Worm (Caenorhabditis elegans) whole organism, midembryonic: ENCODE results near the gene C50E3.12.

Experiments used
- T22C8.4 ChIP-seq: fragments of 200-800 bp; sonication (Bioruptor generic); IDR thresholded peaks from 2 replicates; pipeline ENCODE4 v1.3.6; 2022; ENCODE audit warnings: missing genetic modification characterization, missing compliant biosample characterization
- cog-1 ChIP-seq: sonication (generic microtip); optimal IDR thresholded peaks from 2 replicates; lab custom pipeline; 2016; ENCODE audit warnings: missing genetic modification characterization, missing compliant biosample characterization
- flt-1 ChIP-seq: fragments of 200-800 bp; sonication (Bioruptor generic); IDR thresholded peaks from 2 replicates; pipeline ENCODE4 v1.3.6; 2022; ENCODE audit warnings: missing genetic modification characterization, missing compliant biosample characterization
- klf-2 ChIP-seq: fragments of 200-800 bp; sonication (Bioruptor generic); conservative IDR thresholded peaks from 2 replicates; pipeline ENCODE4 v1.3.6; 2022; ENCODE audit warnings: missing genetic modification reagents, missing genetic modification characterization, missing compliant biosample characterization
- med-1 ChIP-seq: sonication (generic microtip); optimal IDR thresholded peaks from 2 replicates; lab custom pipeline; 2017; ENCODE audit warnings: missing genetic modification characterization, mild to moderate bottlenecking, missing compliant biosample characterization, antibody characterized with exemption, missing genetic modification reagents; ENCODE audit not compliant: insufficient read depth
- ref-1 ChIP-seq: fragments of 200-800 bp; sonication (Bioruptor generic); conservative IDR thresholded peaks from 2 replicates; pipeline ENCODE4 v1.3.6; 2022; ENCODE audit warnings: missing genetic modification reagents, missing genetic modification characterization, missing compliant biosample characterization
- tab-1 ChIP-seq: fragments of 200-800 bp; sonication (Bioruptor generic); IDR thresholded peaks from 2 replicates; pipeline ENCODE4 v1.3.6; 2022; ENCODE audit warnings: missing genetic modification characterization, missing compliant biosample characterization
- ztf-29 ChIP-seq: fragments of 200-800 bp; sonication (Bioruptor generic); IDR thresholded peaks from 2 replicates; pipeline ENCODE4 v1.3.6; 2022; ENCODE audit warnings: missing genetic modification reagents, missing genetic modification characterization, missing compliant biosample characterization

ce11 chrV:7612044-7612443 is 9.8 kb downstream of the C50E3.12 start, which contains the start of gene clec-215:
- TF ChIP-seq tab-1 (no peak), cog-1 (no peak), med-1 (GFP tag; lab: Kevin White, UChicago) (no peak), ztf-29 (no peak), klf-2 (GFP tag; lab: Robert Waterston, UW) (no peak), flt-1 (GFP tag; lab: Robert Waterston, UW) (no peak), ref-1 (no peak), T22C8.4 (no peak)
